Worm (Caenorhabditis elegans): ENCODE results near the gene exc-13.
A peak's percentile ranks its signal among the peaks of the same experiment; 100 is the strongest.

exc-13 gene

ce11 chrV:7389771-7390170 is 24.7 kb downstream of the exc-13 start, which contains the start of gene C02H6.1:
Gene C02H6.1, minus strand, starts transcription at chrV:7389871.
- TF ChIP-seq lin-1 (GFP tag; IDR thresholded peaks at IDR 0.05), result no peak
- TF ChIP-seq ctbp-1 (GFP tag; IDR thresholded peaks at IDR 0.05), result no peak
- TF ChIP-seq dve-1 (tag; optimal IDR thresholded peaks at IDR 0.05; ENCODE audit: insufficient read depth), result no peak
- TF ChIP-seq aly-2 (tag; optimal IDR thresholded peaks at IDR 0.05), result no peak
- TF ChIP-seq nhr-76 (tag; optimal IDR thresholded peaks at IDR 0.05), result no peak
- no peak for TF ChIP-seq nhr-111 (GFP tag; optimal IDR thresholded peaks at IDR 0.05)
- no peak for TF ChIP-seq ZK337.2 (GFP tag; IDR thresholded peaks at IDR 0.05)

ce11 chrV:7391933-7392332 is 26.9 kb downstream of the exc-13 start, which contains the start of gene fbxa-105:
Gene fbxa-105, minus strand, starts transcription at chrV:7392029.
- TF ChIP-seq daf-16 (GFP tag; optimal IDR thresholded peaks at IDR 0.05) (no peak), daf-16 (tag; optimal IDR thresholded peaks at IDR 0.05) (peak; percentile 59), dpl-1 (GFP tag; optimal IDR thresholded peaks at IDR 0.05) (no peak), nhr-28 (tag; optimal IDR thresholded peaks at IDR 0.05) (peak; percentile 26), spr-1 (tag; optimal IDR thresholded peaks at IDR 0.05) (no peak), pqm-1 (tag; optimal IDR thresholded peaks at IDR 0.05) (peak; percentile 77), dve-1 (tag; optimal IDR thresholded peaks at IDR 0.05; ENCODE audit: insufficient read depth) (peak; percentile 24)

ce11 chrV:7395359-7395758 is 30.3 kb downstream of the exc-13 start, which contains the start of gene srx-9:
Gene srx-9, minus strand, starts transcription at chrV:7395459.
- TF ChIP-seq saeg-2 (GFP tag; IDR thresholded peaks at IDR 0.05) (no peak), unc-62 (GFP tag; optimal IDR thresholded peaks at IDR 0.05 in 1 of 2) (peak in 1 of 2 experiments; percentile 2), unc-62 (tag; optimal IDR thresholded peaks at IDR 0.05) (no peak)

ce11 chrV:7399202-7399601 is 34.2 kb downstream of the exc-13 start, which contains the start of gene gst-41:
Gene gst-41, minus strand, starts transcription at chrV:7399302.
- TF ChIP-seq T20F7.1 (GFP tag; optimal IDR thresholded peaks at IDR 0.05) (no peak), zfp-2 (tag; optimal IDR thresholded peaks at IDR 0.05) (no peak), sdz-12 (GFP tag; optimal IDR thresholded peaks at IDR 0.05) (no peak), egl-43 (GFP tag; IDR thresholded peaks at IDR 0.05) (no peak), set-16 (GFP tag; IDR thresholded peaks at IDR 0.05) (no peak), unc-62 (GFP tag; optimal IDR thresholded peaks at IDR 0.05 in 1 of 2) (no peak), unc-62 (tag; optimal IDR thresholded peaks at IDR 0.05) (no peak), zip-2 (tag; optimal IDR thresholded peaks at IDR 0.05) (no peak), lim-7 (GFP tag; IDR thresholded peaks at IDR 0.05) (no peak), unc-39 (tag; optimal IDR thresholded peaks at IDR 0.05) (no peak), nhr-77 (tag; optimal IDR thresholded peaks at IDR 0.05) (no peak), unc-130 (GFP tag; optimal IDR thresholded peaks at IDR 0.05) (no peak)

- TF ChIP-seq daf-12 (tag; optimal IDR thresholded peaks at IDR 0.05), result no peak
- TF ChIP-seq nhr-41 (GFP tag; IDR thresholded peaks at IDR 0.05), result no peak
- no peak for TF ChIP-seq tra-1 (GFP tag; IDR thresholded peaks at IDR 0.05)
- TF ChIP-seq ceh-20 (GFP tag; IDR thresholded peaks at IDR 0.05), result no peak
- TF ChIP-seq rbr-2 (tag; optimal IDR thresholded peaks at IDR 0.05), result no peak
- no peak for TF ChIP-seq daf-19 (GFP tag; conservative IDR thresholded peaks at IDR 0.05)
- no peak for TF ChIP-seq dve-1 (tag; optimal IDR thresholded peaks at IDR 0.05; ENCODE audit: insufficient read depth)
- no peak for TF ChIP-seq saeg-2 (GFP tag; IDR thresholded peaks at IDR 0.05)
- TF ChIP-seq fos-1 (tag; optimal IDR thresholded peaks at IDR 0.05), result no peak
- TF ChIP-seq F49E8.2 (tag; optimal IDR thresholded peaks at IDR 0.05; ENCODE audit: borderline replicate concordance), result no peak
Measured at ce11 chrV:7400095-7400494, 35.0 kb downstream of the exc-13 start, which contains the start of gene cnc-9. Gene cnc-9, minus strand, starts transcription at chrV:7400195.
